Fruit fly (Drosophila melanogaster) whole organism, adult: ENCODE data around the gene eIF5B.

ENCODE experiments used
- CG12768 ChIP-seq: fragments of 200-800 bp; sonication (Bioruptor generic); optimal IDR thresholded peaks from 2 replicates; lab custom pipeline; 2017; ENCODE audit warnings: missing biosample characterization, missing genetic modification characterization, mild to moderate bottlenecking, moderate library complexity, missing genetic modification reagents
- CG1620 ChIP-seq: fragments of 200-800 bp; sonication (Bioruptor generic); optimal IDR thresholded peaks from 2 replicates; lab custom pipeline; 2016; ENCODE audit warnings: missing biosample characterization, missing genetic modification characterization
- CG7045 ChIP-seq: fragments of 200-800 bp; sonication (Bioruptor generic); optimal IDR thresholded peaks from 2 replicates; lab custom pipeline; 2017; ENCODE audit warnings: missing biosample characterization, mild to moderate bottlenecking, missing genetic modification characterization
- Clk ChIP-seq: fragments of 200-800 bp; sonication (Bioruptor generic); optimal IDR thresholded peaks from 2 replicates; lab custom pipeline; 2017; ENCODE audit warnings: missing biosample characterization, missing genetic modification characterization
- bab1 ChIP-seq: fragments of 200-800 bp; sonication (Bioruptor generic); optimal IDR thresholded peaks from 3 replicates; lab custom pipeline; 2019; ENCODE audit warnings: missing biosample characterization, mild to moderate bottlenecking, missing genetic modification characterization, moderate library complexity
- cnc ChIP-seq, 2 experiments: fragments of >200 bp; optimal IDR thresholded peaks; 2 replicates each; lab custom pipeline; 2017
- ovo ChIP-seq: fragments of 200-800 bp; sonication (Bioruptor generic); optimal IDR thresholded peaks from 2 replicates; lab custom pipeline; 2016; ENCODE audit warnings: missing biosample characterization, missing genetic modification characterization
- pad ChIP-seq: fragments of 200-800 bp; sonication (Bioruptor generic); optimal IDR thresholded peaks from 3 replicates; lab custom pipeline; 2017; ENCODE audit warnings: missing biosample characterization, missing genetic modification characterization, mild to moderate bottlenecking, moderate library complexity, missing genetic modification reagents
- tj ChIP-seq: fragments of 200-800 bp; sonication (Bioruptor generic); optimal IDR thresholded peaks from 3 replicates; lab custom pipeline; 2017; ENCODE audit warnings: missing biosample characterization, mild to moderate bottlenecking, missing genetic modification characterization, moderate library complexity

dm6 chr3L:3442751-3443524 is 17.8 kb downstream of the eIF5B start:
- TF ChIP-seq pad (no peak), bab1 (GFP tag; lab: Kevin White, UChicago) (no peak), tj (no peak), CG7045 (GFP tag; lab: Kevin White, UChicago) (no peak), ovo (no peak), cnc (optimal IDR thresholded peaks at IDR 0.05; lab: Kevin White, UChicago) (no peak), CG1620 (no peak), Clk (no peak), CG12768 (GFP tag; lab: Kevin White, UChicago) (no peak)
